Fruit fly (Drosophila melanogaster): Measurements from ENCODE around the gene CG15628.
A peak's percentile ranks its signal among the peaks of the same experiment; 100 is the strongest.

Gene CG15628

dm6 chr2L:4837772-4838397 lies 16.3 kb downstream of the CG15628 start, which contains the start of the genes tank and CG12194 (continued):
- TF ChIP-seq cyc (GFP tag; optimal IDR thresholded peaks at IDR 0.05), result peak; percentile 99
- peak; percentile 82 for TF ChIP-seq Blimp-1 (GFP tag; optimal IDR thresholded peaks at IDR 0.05)
- peak; percentile 100 for TF ChIP-seq CG32006 (GFP tag; optimal IDR thresholded peaks at IDR 0.05)
- TF ChIP-seq Smox (GFP tag; optimal IDR thresholded peaks at IDR 0.05), result peak; percentile 98
- TF ChIP-seq salr (GFP tag; optimal IDR thresholded peaks at IDR 0.05), result peak; percentile 98 to 99
- TF ChIP-seq Gug (GFP tag; IDR thresholded peaks at IDR 0.05), result peak; percentile 99
- TF ChIP-seq Lpt (GFP tag; optimal IDR thresholded peaks at IDR 0.05), result peak; percentile 99
- TF ChIP-seq CG16779 (tag; optimal IDR thresholded peaks at IDR 0.05), result peak; percentile 98
- peak; percentile 99 for TF ChIP-seq CG1621 (tag; optimal IDR thresholded peaks at IDR 0.05)
- TF ChIP-seq eg (GFP tag; IDR thresholded peaks at IDR 0.05), result peak; percentile 100
- TF ChIP-seq ss (GFP tag; optimal IDR thresholded peaks at IDR 0.05), result peak; percentile 91 to 94
- TF ChIP-seq Hr38 (GFP tag; optimal IDR thresholded peaks at IDR 0.05), result peak; percentile 95
- TF ChIP-seq CG11902 (GFP tag; optimal IDR thresholded peaks at IDR 0.05), result peak; percentile 98
- TF ChIP-seq CG8119 (GFP tag; IDR thresholded peaks at IDR 0.05), result peak; percentile 99
- TF ChIP-seq lz (GFP tag; optimal IDR thresholded peaks at IDR 0.05), result peak; percentile 99
- peak; percentile 97 for TF ChIP-seq vri (GFP tag; optimal IDR thresholded peaks at IDR 0.05)
- peak; percentile 98 for TF ChIP-seq CG34406 (GFP tag; optimal IDR thresholded peaks at IDR 0.05)
- TF ChIP-seq CG6808 (GFP tag; optimal IDR thresholded peaks at IDR 0.05), result peak; percentile 94
- TF ChIP-seq net (GFP tag; optimal IDR thresholded peaks at IDR 0.05), result peak; percentile 100
- TF ChIP-seq CG7368 (GFP tag; optimal IDR thresholded peaks at IDR 0.05), result peak; percentile 99
- TF ChIP-seq topi (GFP tag; optimal IDR thresholded peaks at IDR 0.05), result peak; percentile 99
- TF ChIP-seq CG8319 (GFP tag; optimal IDR thresholded peaks at IDR 0.05), result peak; percentile 98
- TF ChIP-seq acj6 (GFP tag; optimal IDR thresholded peaks at IDR 0.05), result peak; percentile 99
- TF ChIP-seq Ets96B (tag; optimal IDR thresholded peaks at IDR 0.05), result peak; percentile 99
- TF ChIP-seq CG6163 (GFP tag; IDR thresholded peaks at IDR 0.05), result peak; percentile 100
- peak; percentile 99 for TF ChIP-seq CG11762 (GFP tag; optimal IDR thresholded peaks at IDR 0.05; ENCODE audit: insufficient read depth)
- TF ChIP-seq OdsH (GFP tag; optimal IDR thresholded peaks at IDR 0.05), result peak; percentile 100
- TF ChIP-seq Sox15 (GFP tag; optimal IDR thresholded peaks at IDR 0.05), result peak; percentile 98
- peak; percentile 93 for TF ChIP-seq CG9139 (GFP tag; optimal IDR thresholded peaks at IDR 0.05)
- peak; percentile 99 for TF ChIP-seq CG10631 (GFP tag; optimal IDR thresholded peaks at IDR 0.05)
- peak; percentile 97 for TF ChIP-seq fd85E (GFP tag; optimal IDR thresholded peaks at IDR 0.05)
- TF ChIP-seq CG6792 (GFP tag; optimal IDR thresholded peaks at IDR 0.05), result peak; percentile 99
- peak; percentile 100 for TF ChIP-seq CG15336 (GFP tag; IDR thresholded peaks at IDR 0.05)
- TF ChIP-seq CG10669 (GFP tag; optimal IDR thresholded peaks at IDR 0.05), result peak; percentile 99
- TF ChIP-seq CG6854 (GFP tag; optimal IDR thresholded peaks at IDR 0.05), result peak; percentile 95
- peak; percentile 99 for TF ChIP-seq Met (GFP tag; optimal IDR thresholded peaks at IDR 0.05)
- TF ChIP-seq fd59A (GFP tag; optimal IDR thresholded peaks at IDR 0.05), result peak; percentile 98
- TF ChIP-seq CG3919 (GFP tag; optimal IDR thresholded peaks at IDR 0.05), result peak; percentile 100
- TF ChIP-seq dac (GFP tag; optimal IDR thresholded peaks at IDR 0.05), result peak; percentile 100

dm6 chr2L:4838494-4839320 lies 17.1 kb downstream of the CG15628 start:
- peak; percentile 79 for TF ChIP-seq fkh (GFP tag; optimal IDR thresholded peaks at IDR 0.05)
- TF ChIP-seq Sox102F (GFP tag; optimal IDR thresholded peaks at IDR 0.05), result no peak
- TF ChIP-seq svp (GFP tag), result peak; percentile 78
